Fruit fly (Drosophila melanogaster) S2 (cell line): ENCODE results near the gene dlp.

Experiments used
- CG8478 ChIP-seq: fragments of >200 bp; optimal IDR thresholded peaks from 2 replicates; lab custom pipeline; 2018
- CTCF ChIP-seq, 2 experiments: fragments of >200 bp; optimal IDR thresholded peaks; 2 replicates each; lab custom pipeline; 2018

DNA sequence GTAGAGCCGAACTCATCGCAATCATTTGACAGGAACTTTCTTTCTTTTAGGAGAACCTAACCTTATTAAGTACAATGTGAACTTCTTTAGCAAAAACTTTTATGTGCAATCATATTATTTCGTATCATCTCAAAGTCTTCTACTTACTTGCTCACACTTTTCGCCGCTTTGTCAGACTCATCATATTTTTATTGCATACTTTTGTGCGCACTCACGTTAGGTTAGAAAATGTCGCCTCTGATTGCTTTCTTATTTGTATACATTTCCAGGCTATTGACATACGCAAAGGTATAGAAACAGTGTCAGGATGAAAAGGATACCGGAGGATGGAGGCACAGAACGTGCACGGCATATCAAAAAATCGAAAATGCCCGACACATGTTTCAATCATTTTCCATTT is 29.2 kb upstream of the dlp start:
- no peak for TF ChIP-seq CG8478 (lab: Kevin White, UChicago)
- TF ChIP-seq CTCF (optimal IDR thresholded peaks at IDR 0.05; lab: Kevin White, UChicago), result peak; percentile 69 to 72
